Fruit fly (Drosophila melanogaster) whole organism, wandering third instar larva: ENCODE results near the gene Cyfip.

Source experiments
- Dfd ChIP-seq: fragments of >200 bp; optimal IDR thresholded peaks from 2 replicates; lab custom pipeline; 2017; ENCODE audit warnings: missing biosample characterization, missing genetic modification characterization
- HLH106 ChIP-seq: fragments of 200-800 bp; optimal IDR thresholded peaks from 3 replicates; lab custom pipeline; 2019; ENCODE audit warnings: missing biosample characterization, mild to moderate bottlenecking, missing genetic modification characterization, moderate library complexity
- Jra ChIP-seq: sonication (Bioruptor generic); optimal IDR thresholded peaks from 2 replicates; lab custom pipeline; 2016; ENCODE audit warnings: missing biosample characterization, missing genetic modification characterization
- Myc ChIP-seq: fragments of >200 bp; optimal IDR thresholded peaks from 2 replicates; lab custom pipeline; 2017
- h ChIP-seq: fragments of 200-800 bp; sonication (Bioruptor generic); optimal IDR thresholded peaks from 3 replicates; lab custom pipeline; 2016; ENCODE audit warnings: missing biosample characterization, mild to moderate bottlenecking, missing genetic modification characterization
- jim ChIP-seq: fragments of 175-275, 200-325 bp; sonication (Bioruptor generic); optimal IDR thresholded peaks from 2 replicates; lab custom pipeline; 2016; ENCODE audit warnings: missing biosample characterization, mild to moderate bottlenecking, missing genetic modification characterization
- lola ChIP-seq: fragments of >200 bp; optimal IDR thresholded peaks from 2 replicates; lab custom pipeline; 2017; ENCODE audit warnings: missing biosample characterization, missing genetic modification characterization
- pan ChIP-seq: fragments of >200 bp; optimal IDR thresholded peaks from 2 replicates; lab custom pipeline; 2017
- sv ChIP-seq: fragments of 200-800 bp; sonication (Bioruptor generic); optimal IDR thresholded peaks from 3 replicates; lab custom pipeline; 2016; ENCODE audit warnings: missing biosample characterization, missing genetic modification characterization

DNA sequence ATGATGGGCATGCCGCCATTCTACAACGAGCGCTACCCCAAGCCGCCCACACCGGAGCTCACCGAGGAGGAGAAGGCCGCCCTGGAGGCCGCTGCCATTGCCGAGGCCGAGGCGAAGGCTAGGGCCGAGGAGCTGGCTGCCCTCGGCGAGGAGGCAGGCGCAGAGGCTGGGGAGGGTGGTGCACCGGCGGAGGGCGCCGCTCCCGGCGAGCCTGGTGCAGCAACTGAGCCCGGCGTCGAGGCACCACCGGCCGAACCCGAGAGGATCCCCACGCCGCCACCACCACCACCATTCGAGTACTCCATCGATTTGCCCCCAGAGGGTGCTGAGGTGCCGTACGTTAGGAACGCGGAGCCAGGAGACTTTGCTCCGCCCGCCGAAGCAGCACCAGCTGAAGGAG, 27.8 kb upstream of the Cyfip start:
- TF ChIP-seq lola (GFP tag; lab: Kevin White, UChicago): no peak
- peak; percentile 96 for TF ChIP-seq Dfd
- TF ChIP-seq jim: no peak
- no peak for TF ChIP-seq Myc (lab: Kevin White, UChicago)
- no peak for TF ChIP-seq Jra (GFP tag; lab: Kevin White, UChicago)
- no peak for TF ChIP-seq sv
- no peak for TF ChIP-seq HLH106
- TF ChIP-seq pan (lab: Kevin White, UChicago): no peak
- no peak for TF ChIP-seq h
